Worm (Caenorhabditis elegans): ENCODE measurements around the gene cht-6.

- TF ChIP-seq ztf-11 (tag; optimal IDR thresholded peaks at IDR 0.05) (no peak), unc-62 (GFP tag; optimal IDR thresholded peaks at IDR 0.05) (no peak), aha-1 (tag; optimal IDR thresholded peaks at IDR 0.05) (no peak), elt-3 (tag; optimal IDR thresholded peaks at IDR 0.05) (no peak)
Measured at ce11 chrV:6438601-6439000, 23.8 kb downstream of the cht-6 start, which contains the start of gene T05H4.4.
